Worm (Caenorhabditis elegans): Measurements from ENCODE around the gene srz-31.

ce11 chrIV:14106274-14106673 lies 30.9 kb upstream of the srz-31 start, which contains the start of gene ins-34:
- TF ChIP-seq B0310.2 (tag; optimal IDR thresholded peaks at IDR 0.05) (no peak), tbx-11 (GFP tag; IDR thresholded peaks at IDR 0.05) (no peak), ceh-13 (GFP tag; optimal IDR thresholded peaks at IDR 0.05) (no peak), sea-1 (GFP tag; conservative IDR thresholded peaks at IDR 0.05) (no peak), F13C5.2 (tag; optimal IDR thresholded peaks at IDR 0.05) (no peak), hnd-1 (tag; optimal IDR thresholded peaks at IDR 0.05) (no peak), ama-1 (optimal IDR thresholded peaks at IDR 0.05) (no peak), flt-1 (GFP tag; IDR thresholded peaks at IDR 0.05) (no peak), ceh-36 (tag; optimal IDR thresholded peaks at IDR 0.05) (no peak), scrt-1 (GFP tag; IDR thresholded peaks at IDR 0.05) (no peak)
